Fruit fly (Drosophila melanogaster) whole organism, embryonic: ENCODE results near the gene CG45428.

Experiments
- Bteb2 ChIP-seq: fragments of 200-800 bp; sonication (Bioruptor generic); optimal IDR thresholded peaks from 2 replicates; lab custom pipeline; 2016; ENCODE audit warnings: missing biosample characterization, missing genetic modification characterization
- C15 ChIP-seq: fragments of 200-800 bp; sonication (Bioruptor generic); IDR thresholded peaks from 3 replicates; pipeline ENCODE4 v1.3.6; 2022; ENCODE audit warnings: missing biosample characterization, missing genetic modification characterization
- CG10209 ChIP-seq: fragments of 200-800 bp; sonication (Bioruptor generic); optimal IDR thresholded peaks from 3 replicates; lab custom pipeline; 2017; ENCODE audit warnings: missing biosample characterization, mild to moderate bottlenecking, missing genetic modification characterization, missing genetic modification reagents
- CG10274 ChIP-seq: fragments of 200-800 bp; sonication (Bioruptor generic); optimal IDR thresholded peaks from 3 replicates; lab custom pipeline; 2017; ENCODE audit warnings: missing biosample characterization, mild to moderate bottlenecking, missing genetic modification characterization
- CG10366 ChIP-seq: fragments of 200-800 bp; sonication (Bioruptor generic); IDR thresholded peaks from 2 replicates; pipeline ENCODE4 v1.3.6; 2022; ENCODE audit warnings: missing biosample characterization, missing genetic modification characterization
- CG12071 ChIP-seq: fragments of 200-800 bp; sonication (Bioruptor generic); optimal IDR thresholded peaks from 3 replicates; lab custom pipeline; 2018; ENCODE audit warnings: missing biosample characterization, mild to moderate bottlenecking, missing genetic modification characterization
- CG12391 ChIP-seq: fragments of 200-800 bp; sonication (Bioruptor generic); optimal IDR thresholded peaks from 3 replicates; lab custom pipeline; 2018; ENCODE audit warnings: missing biosample characterization, mild to moderate bottlenecking, missing genetic modification characterization, moderate library complexity
- CG16813 ChIP-seq: fragments of 200-800 bp; sonication (Bioruptor generic); IDR thresholded peaks from 3 replicates; pipeline ENCODE4 v1.3.6; 2022; ENCODE audit warnings: missing biosample characterization, missing genetic modification characterization; ENCODE audit not compliant: partially characterized antibody
- CG17385 ChIP-seq: fragments of 200-800 bp; sonication (Bioruptor generic); optimal IDR thresholded peaks from 3 replicates; lab custom pipeline; 2018; ENCODE audit warnings: missing biosample characterization, mild to moderate bottlenecking, missing genetic modification characterization
- CG2875 ChIP-seq: fragments of 200-800 bp; sonication (Bioruptor generic); optimal IDR thresholded peaks from 2 replicates; lab custom pipeline; 2017; ENCODE audit warnings: missing biosample characterization, mild to moderate bottlenecking, missing genetic modification characterization, missing genetic modification reagents
- CG3163 ChIP-seq: fragments of 200-800 bp; sonication (Bioruptor generic); optimal IDR thresholded peaks from 3 replicates; lab custom pipeline; 2016; ENCODE audit warnings: missing biosample characterization, missing genetic modification characterization
- CG3407 ChIP-seq: fragments of 200-800 bp; sonication (Bioruptor generic); optimal IDR thresholded peaks from 2 replicates; lab custom pipeline; 2018; ENCODE audit warnings: missing biosample characterization, mild to moderate bottlenecking, missing genetic modification characterization
- CG4328 ChIP-seq: fragments of 200-800 bp; sonication (Bioruptor generic); optimal IDR thresholded peaks from 3 replicates; lab custom pipeline; 2017; ENCODE audit warnings: missing biosample characterization, missing genetic modification reagents, missing genetic modification characterization
- CG4424 ChIP-seq: fragments of 200-800 bp; sonication (Bioruptor generic); optimal IDR thresholded peaks from 3 replicates; lab custom pipeline; 2016; ENCODE audit warnings: missing biosample characterization, missing genetic modification characterization
- CG6254 ChIP-seq: fragments of 200-800 bp; sonication (Bioruptor generic); optimal IDR thresholded peaks from 3 replicates; lab custom pipeline; 2017; ENCODE audit warnings: mild to moderate bottlenecking, missing biosample characterization, missing genetic modification reagents, missing genetic modification characterization
- CG7839 ChIP-seq: fragments of 200-800 bp; sonication (Bioruptor generic); optimal IDR thresholded peaks from 3 replicates; lab custom pipeline; 2018; ENCODE audit warnings: missing biosample characterization, mild to moderate bottlenecking, missing genetic modification characterization, moderate library complexity
- CG8281 ChIP-seq: fragments of 200-800 bp; sonication (Bioruptor generic); optimal IDR thresholded peaks from 2 replicates; lab custom pipeline; 2018; ENCODE audit warnings: missing biosample characterization, mild to moderate bottlenecking, missing genetic modification characterization, moderate library complexity
- CG8290 ChIP-seq, 3 experiments: fragments of 200-800 bp; sonication (Bioruptor generic); optimal IDR thresholded peaks; 2 replicates each; lab custom pipeline; 2016 to 2019; ENCODE audit warnings: missing biosample characterization in 3 of 3, missing genetic modification characterization in 3 of 3, mild to moderate bottlenecking in 2 of 3, moderate library complexity in 1 of 3
- CG9215 ChIP-seq: fragments of 200-800 bp; sonication (Bioruptor generic); IDR thresholded peaks from 2 replicates; pipeline ENCODE4 v1.3.6; 2022; ENCODE audit warnings: missing biosample characterization, missing genetic modification characterization
- CHES-1-like ChIP-seq: fragments of 200-800 bp; sonication (Bioruptor generic); optimal IDR thresholded peaks from 2 replicates; lab custom pipeline; 2016; ENCODE audit warnings: missing biosample characterization, missing genetic modification characterization
- Chrac-16 ChIP-seq: fragments of 200-800 bp; sonication (Bioruptor generic); optimal IDR thresholded peaks from 3 replicates; lab custom pipeline; 2016; ENCODE audit warnings: missing biosample characterization, missing genetic modification characterization
- CrebB ChIP-seq: fragments of 200-800 bp; sonication (Bioruptor generic); optimal IDR thresholded peaks from 3 replicates; lab custom pipeline; 2018; ENCODE audit warnings: missing biosample characterization, mild to moderate bottlenecking, missing genetic modification characterization
- Dek ChIP-seq: fragments of 200-800 bp; sonication (Bioruptor generic); optimal IDR thresholded peaks from 3 replicates; lab custom pipeline; 2019; ENCODE audit warnings: missing biosample characterization, mild to moderate bottlenecking, missing genetic modification characterization, moderate library complexity
- Doc2 ChIP-seq: fragments of 200-800 bp; sonication (Bioruptor generic); IDR thresholded peaks from 2 replicates; pipeline ENCODE4 v1.3.6; 2022; ENCODE audit warnings: missing biosample characterization, missing genetic modification characterization
- Dref ChIP-seq: fragments of 200-800 bp; sonication (Bioruptor generic); IDR thresholded peaks from 2 replicates; pipeline ENCODE4 v1.3.6; 2022; ENCODE audit warnings: missing biosample characterization, missing genetic modification characterization
- Elba2 ChIP-seq: fragments of 200-800 bp; sonication (Bioruptor generic); optimal IDR thresholded peaks from 3 replicates; lab custom pipeline; 2016; ENCODE audit warnings: missing biosample characterization, missing genetic modification characterization
- Fer2 ChIP-seq: fragments of 200-800 bp; sonication (Bioruptor generic); optimal IDR thresholded peaks from 2 replicates; lab custom pipeline; 2018; ENCODE audit warnings: missing biosample characterization, mild to moderate bottlenecking, missing genetic modification characterization, moderate library complexity
- H2.0 ChIP-seq: fragments of 200-800 bp; sonication (Bioruptor generic); IDR thresholded peaks from 2 replicates; pipeline ENCODE4 v1.3.6; 2022; ENCODE audit warnings: missing biosample characterization, missing genetic modification characterization
- HmgD ChIP-seq: fragments of 200-800 bp; sonication (Bioruptor generic); optimal IDR thresholded peaks from 3 replicates; lab custom pipeline; 2016; ENCODE audit warnings: missing biosample characterization, missing genetic modification characterization
- Hmx ChIP-seq: fragments of 200-800 bp; sonication (Bioruptor generic); optimal IDR thresholded peaks from 2 replicates; lab custom pipeline; 2016; ENCODE audit warnings: missing biosample characterization, missing genetic modification characterization
- Hr51 ChIP-seq, 2 experiments: fragments of 200-800 bp; sonication (Bioruptor generic); optimal IDR thresholded peaks; 2 replicates in 1 of 2; 3 replicates in 1 of 2; lab custom pipeline; 2016 to 2018; ENCODE audit warnings: missing biosample characterization in 2 of 2, missing genetic modification characterization in 2 of 2, mild to moderate bottlenecking in 1 of 2, moderate library complexity in 1 of 2
- MTF-1 ChIP-seq: fragments of 200-800 bp; sonication (Bioruptor generic); optimal IDR thresholded peaks from 2 replicates; lab custom pipeline; 2018; ENCODE audit warnings: missing biosample characterization, mild to moderate bottlenecking, missing genetic modification characterization, borderline replicate concordance
- Mad ChIP-seq: fragments of 200-800 bp; sonication (Bioruptor generic); optimal IDR thresholded peaks from 2 replicates; lab custom pipeline; 2016; ENCODE audit warnings: missing biosample characterization, missing genetic modification characterization
- Myb ChIP-seq: fragments of 200-800 bp; sonication (Bioruptor generic); optimal IDR thresholded peaks from 2 replicates; lab custom pipeline; 2016; ENCODE audit warnings: missing biosample characterization, missing genetic modification characterization
- Poxn ChIP-seq: fragments of 200-800 bp; sonication (Bioruptor generic); IDR thresholded peaks from 2 replicates; pipeline ENCODE4 v1.3.6; 2022; ENCODE audit warnings: missing biosample characterization, missing genetic modification characterization
- Rfx ChIP-seq: fragments of 200-800 bp; sonication (Bioruptor generic); IDR thresholded peaks from 2 replicates; pipeline ENCODE4 v1.3.6; 2022; ENCODE audit warnings: missing biosample characterization, missing genetic modification characterization
- aop ChIP-seq: fragments of 200-800 bp; sonication (Bioruptor generic); IDR thresholded peaks from 2 replicates; pipeline ENCODE4 v1.3.6; 2022; ENCODE audit warnings: missing biosample characterization, missing genetic modification characterization
- ap ChIP-seq: fragments of 200-800 bp; sonication (Bioruptor generic); IDR thresholded peaks from 2 replicates; pipeline ENCODE4 v1.3.6; 2022; ENCODE audit warnings: missing biosample characterization, missing genetic modification characterization
- cg ChIP-seq: fragments of 200-800 bp; sonication (Bioruptor generic); optimal IDR thresholded peaks from 3 replicates; lab custom pipeline; 2019; ENCODE audit warnings: missing biosample characterization, mild to moderate bottlenecking, missing genetic modification characterization, moderate library complexity
- gcm2 ChIP-seq: fragments of 200-800 bp; sonication (Bioruptor generic); optimal IDR thresholded peaks from 2 replicates; lab custom pipeline; 2016; ENCODE audit warnings: missing biosample characterization, missing genetic modification characterization
- gt ChIP-seq: fragments of 200-800 bp; sonication (Bioruptor generic); IDR thresholded peaks from 2 replicates; pipeline ENCODE4 v1.3.6; 2022; ENCODE audit warnings: missing biosample characterization, missing genetic modification characterization
- hb ChIP-seq: fragments of 200-800 bp; sonication (Bioruptor generic); IDR thresholded peaks from 3 replicates; pipeline ENCODE4 v1.3.6; 2022; ENCODE audit warnings: missing biosample characterization, missing genetic modification characterization; ENCODE audit not compliant: partially characterized antibody
- luna ChIP-seq: fragments of 200-800 bp; sonication (Bioruptor generic); optimal IDR thresholded peaks from 2 replicates; lab custom pipeline; 2016; ENCODE audit warnings: missing biosample characterization, missing genetic modification characterization
- mam ChIP-seq: fragments of 200-800 bp; sonication (Bioruptor generic); optimal IDR thresholded peaks from 3 replicates; lab custom pipeline; 2016; ENCODE audit warnings: missing biosample characterization, missing genetic modification characterization
- oc ChIP-seq: fragments of 200-800 bp; sonication (Bioruptor generic); optimal IDR thresholded peaks from 2 replicates; lab custom pipeline; 2018; ENCODE audit warnings: missing biosample characterization, mild to moderate bottlenecking, missing genetic modification characterization, moderate library complexity
- otp ChIP-seq: fragments of 200-800 bp; sonication (Bioruptor generic); IDR thresholded peaks from 3 replicates; pipeline ENCODE4, ENCODE4 v1.3.6; 2022; ENCODE audit warnings: missing biosample characterization, missing genetic modification characterization
- pita ChIP-seq: fragments of 200-800 bp; sonication (Bioruptor generic); optimal IDR thresholded peaks from 2 replicates; lab custom pipeline; 2017; ENCODE audit warnings: missing biosample characterization, mild to moderate bottlenecking, missing genetic modification characterization
- slp2 ChIP-seq: fragments of 200-800 bp; sonication (Bioruptor generic); optimal IDR thresholded peaks from 2 replicates; lab custom pipeline; 2016; ENCODE audit warnings: missing biosample characterization, missing genetic modification characterization
- tio ChIP-seq: fragments of 200-800 bp; sonication (Bioruptor generic); optimal IDR thresholded peaks from 2 replicates; lab custom pipeline; 2017; ENCODE audit warnings: missing biosample characterization, missing genetic modification characterization, inconsistent platforms
- wdn ChIP-seq: fragments of 200-800 bp; sonication (Bioruptor generic); IDR thresholded peaks from 2 replicates; pipeline ENCODE4 v1.3.6; 2022; ENCODE audit warnings: missing biosample characterization, missing genetic modification characterization
- zfh1 ChIP-seq: fragments of 200-800 bp; sonication (Bioruptor generic); IDR thresholded peaks from 3 replicates; pipeline ENCODE4 v1.3.6; 2022; ENCODE audit warnings: missing biosample characterization, missing genetic modification characterization

The CG45428 gene

DNA sequence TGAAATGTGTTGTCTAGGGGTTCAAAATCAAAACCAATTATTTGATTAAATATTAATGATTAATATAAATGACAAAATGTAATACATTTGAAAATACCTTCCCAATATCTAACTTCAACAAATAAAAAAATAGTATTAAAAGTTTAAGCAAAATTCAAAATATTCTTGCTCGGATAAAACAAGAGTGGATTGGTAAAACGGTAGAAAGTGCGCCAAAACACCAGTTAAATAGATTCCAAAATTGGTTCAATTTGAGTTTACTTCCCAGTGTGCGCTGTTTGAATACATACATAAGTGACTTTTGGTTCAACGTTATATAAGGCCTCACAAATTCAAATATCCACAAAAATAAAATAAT lies 28.2 kb upstream of the CG45428 start (continued):
- TF ChIP-seq CG10274 (GFP tag; lab: Kevin White, UChicago), result no peak
- TF ChIP-seq Rfx (GFP tag; lab: Robert Waterston, UW), result peak; percentile 73
- no peak for TF ChIP-seq MTF-1 (GFP tag; lab: Kevin White, UChicago)
- TF ChIP-seq CG8281 (tag; lab: Kevin White, UChicago), result no peak
- no peak for TF ChIP-seq Dref (GFP tag; lab: Robert Waterston, UW)
- peak; percentile 48 for TF ChIP-seq Chrac-16
- no peak for TF ChIP-seq Hmx (GFP tag; lab: Kevin White, UChicago)
- TF ChIP-seq Elba2, result no peak
- TF ChIP-seq hb (GFP tag; lab: Robert Waterston, UW), result no peak; the same call in 2 of the 3 replicates
- 0 out of 3 replicates have a peak, but pooled peaks have one; percentile 5 for TF ChIP-seq C15 (GFP tag; lab: Robert Waterston, UW)
- peak; percentile 54 for TF ChIP-seq CG3407 (GFP tag; lab: Kevin White, UChicago)
- TF ChIP-seq CG7839 (tag; lab: Kevin White, UChicago), result peak; percentile 86
- TF ChIP-seq Bteb2 (GFP tag; lab: Kevin White, UChicago), result peak; percentile 17
- peak; percentile 27 for TF ChIP-seq slp2 (GFP tag; lab: Kevin White, UChicago)
- TF ChIP-seq Mad (GFP tag; lab: Kevin White, UChicago), result peak; percentile 15
- no peak for TF ChIP-seq Poxn
- peak; percentile 23 for TF ChIP-seq CG2875 (GFP tag; lab: Kevin White, UChicago)
- TF ChIP-seq gcm2 (GFP tag; lab: Kevin White, UChicago), result no peak
- no peak for TF ChIP-seq gt
- no peak for TF ChIP-seq otp
- TF ChIP-seq pita, result no peak
- no peak for TF ChIP-seq CG3163 (GFP tag; lab: Kevin White, UChicago)
- TF ChIP-seq Doc2, result no peak
- TF ChIP-seq CG9215, result peak; percentile 42; the same call in 1 of the 2 replicates
- peak; percentile 73 for TF ChIP-seq tio
- TF ChIP-seq CG10209 (GFP tag; lab: Kevin White, UChicago), result peak; percentile 67
- peak; percentile 77 for TF ChIP-seq CG12391 (tag; lab: Kevin White, UChicago)
- TF ChIP-seq CG6254 (GFP tag; lab: Kevin White, UChicago), result peak; percentile 38
- peak; percentile 51 for TF ChIP-seq CG10366 (GFP tag; lab: Robert Waterston, UW)
- no peak for TF ChIP-seq aop (GFP tag; lab: Robert Waterston, UW)
- TF ChIP-seq zfh1, result peak; percentile 48; the same call in 1 of the 3 replicates
- peak; percentile 65 for TF ChIP-seq ap (GFP tag; lab: Robert Waterston, UW)
- TF ChIP-seq Dek (tag; lab: Kevin White, UChicago), result peak; percentile 49
- TF ChIP-seq CG17385 (GFP tag; lab: Kevin White, UChicago), result peak; percentile 74
- peak; percentile 71 for TF ChIP-seq oc (tag; lab: Kevin White, UChicago)
- TF ChIP-seq cg (GFP tag; lab: Kevin White, UChicago), result no peak
- TF ChIP-seq CG12071 (GFP tag; lab: Kevin White, UChicago), result peak; percentile 40
- peak; percentile 68 for TF ChIP-seq CG4424 (GFP tag; lab: Kevin White, UChicago)
- peak in 1 of 2 experiments; percentile 91 for TF ChIP-seq Hr51 (GFP tag; optimal IDR thresholded peaks at IDR 0.05; lab: Kevin White, UChicago)
- peak; percentile 45 for TF ChIP-seq H2.0
- no peak for TF ChIP-seq CG16813 (GFP tag; lab: Robert Waterston, UW)
- TF ChIP-seq CG4328 (GFP tag; lab: Kevin White, UChicago), result no peak
- TF ChIP-seq wdn, result peak; percentile 44
- TF ChIP-seq luna (GFP tag; lab: Kevin White, UChicago), result no peak
- no peak for TF ChIP-seq CG8290 (GFP tag; optimal IDR thresholded peaks at IDR 0.05; lab: Kevin White, UChicago)
- no peak for TF ChIP-seq CG8290 (tag; optimal IDR thresholded peaks at IDR 0.05; lab: Kevin White, UChicago)
- no peak for TF ChIP-seq Myb (GFP tag; lab: Kevin White, UChicago)
- TF ChIP-seq CrebB (tag; lab: Kevin White, UChicago), result no peak
- no peak for TF ChIP-seq mam (GFP tag; lab: Kevin White, UChicago)
- no peak for TF ChIP-seq HmgD (GFP tag; lab: Kevin White, UChicago)
- peak; percentile 5 for TF ChIP-seq Fer2
- no peak for TF ChIP-seq CHES-1-like (GFP tag; lab: Kevin White, UChicago)
